Fruit fly (Drosophila melanogaster) whole organism, embryonic: ENCODE measurements around the gene CG13081.

Experiments
- CG10565 ChIP-seq: fragments of 200-800 bp; sonication (Bioruptor generic); optimal IDR thresholded peaks from 3 replicates; lab custom pipeline; 2016; ENCODE audit warnings: missing biosample characterization, mild to moderate bottlenecking, missing genetic modification characterization
- CG11398 ChIP-seq: fragments of 200-800 bp; sonication (Bioruptor generic); optimal IDR thresholded peaks from 2 replicates; lab custom pipeline; 2016; ENCODE audit warnings: missing biosample characterization, missing genetic modification characterization
- CG12769 ChIP-seq: fragments of 200-800 bp; sonication (Bioruptor generic); optimal IDR thresholded peaks from 2 replicates; lab custom pipeline; 2019; ENCODE audit warnings: missing biosample characterization, mild to moderate bottlenecking, missing genetic modification characterization, moderate library complexity
- CG13775 ChIP-seq: fragments of 200-800 bp; sonication (Bioruptor generic); optimal IDR thresholded peaks from 3 replicates; lab custom pipeline; 2017; ENCODE audit warnings: missing biosample characterization, mild to moderate bottlenecking, missing genetic modification characterization
- CG17328 ChIP-seq: fragments of 200-800 bp; sonication (Bioruptor generic); IDR thresholded peaks from 2 replicates; pipeline ENCODE4 v1.3.6; 2022; ENCODE audit warnings: missing biosample characterization, missing genetic modification characterization
- CG18011 ChIP-seq: fragments of 200-800 bp; sonication (Bioruptor generic); optimal IDR thresholded peaks from 2 replicates; lab custom pipeline; 2017; ENCODE audit warnings: missing biosample characterization, missing genetic modification characterization, mild to moderate bottlenecking, moderate library complexity, missing genotype
- CG1832 ChIP-seq: fragments of 200-800 bp; sonication (Bioruptor generic); optimal IDR thresholded peaks from 2 replicates; lab custom pipeline; 2017; ENCODE audit warnings: missing biosample characterization, mild to moderate bottlenecking, missing genetic modification characterization, inconsistent platforms
- CG2678 ChIP-seq: fragments of 200-800 bp; sonication (Bioruptor generic); optimal IDR thresholded peaks from 3 replicates; lab custom pipeline; 2019; ENCODE audit warnings: missing biosample characterization, mild to moderate bottlenecking, missing genetic modification characterization, moderate library complexity
- CG2889 ChIP-seq: fragments of 200-800 bp; sonication (Bioruptor generic); IDR thresholded peaks from 3 replicates; pipeline ENCODE4 v1.3.6; 2022; ENCODE audit warnings: missing biosample characterization, missing genetic modification characterization
- CG3065 ChIP-seq: fragments of 200-800 bp; sonication (Bioruptor generic); optimal IDR thresholded peaks from 2 replicates; lab custom pipeline; 2016; ENCODE audit warnings: missing biosample characterization, missing genetic modification characterization
- CG42726 ChIP-seq: fragments of 200-800 bp; sonication (Bioruptor generic); IDR thresholded peaks from 2 replicates; pipeline ENCODE4 v1.3.6; 2022; ENCODE audit warnings: missing biosample characterization, missing genetic modification characterization; ENCODE audit not compliant: partially characterized antibody
- CG4707 ChIP-seq: fragments of 200-800 bp; sonication (Bioruptor generic); optimal IDR thresholded peaks from 2 replicates; lab custom pipeline; 2018; ENCODE audit warnings: missing biosample characterization, mild to moderate bottlenecking, missing genetic modification characterization, moderate library complexity
- CG6654 ChIP-seq: fragments of 200-800 bp; sonication (Bioruptor generic); optimal IDR thresholded peaks from 2 replicates; lab custom pipeline; 2017; ENCODE audit warnings: missing biosample characterization, mild to moderate bottlenecking, missing genetic modification characterization
- CG8089 ChIP-seq: fragments of 200-800 bp; sonication (Bioruptor generic); optimal IDR thresholded peaks from 3 replicates; lab custom pipeline; 2016; ENCODE audit warnings: missing biosample characterization, missing genetic modification characterization
- CG8478 ChIP-seq: fragments of >200 bp; optimal IDR thresholded peaks from 2 replicates; lab custom pipeline; 2018
- CTCF ChIP-seq: fragments of 200-800 bp; sonication (Bioruptor generic); optimal IDR thresholded peaks from 2 replicates; lab custom pipeline; 2017; ENCODE audit warnings: missing biosample characterization, mild to moderate bottlenecking, missing genetic modification characterization, moderate library complexity
- Dfd ChIP-seq, 2 experiments: fragments of >200 bp; optimal IDR thresholded peaks; 2 replicates each; lab custom pipeline; 2017; ENCODE audit warnings: missing biosample characterization in 2 of 2, missing genetic modification characterization in 2 of 2
- Dll ChIP-seq: fragments of 200-800 bp; sonication (Bioruptor generic); IDR thresholded peaks from 4 replicates; pipeline ENCODE4 v1.3.6; 2022; ENCODE audit warnings: missing biosample characterization, missing genetic modification characterization; ENCODE audit not compliant: partially characterized antibody
- Drgx ChIP-seq: fragments of 200-800 bp; sonication (Bioruptor generic); IDR thresholded peaks from 2 replicates; pipeline ENCODE4 v1.3.6; 2022; ENCODE audit warnings: missing biosample characterization, missing genetic modification characterization
- E2f2 ChIP-seq: fragments of 200-800 bp; sonication (Bioruptor generic); IDR thresholded peaks from 2 replicates; pipeline ENCODE4 v1.3.6; 2022; ENCODE audit warnings: missing biosample characterization, missing genetic modification characterization
- Hand ChIP-seq: fragments of 200-800 bp; sonication (Bioruptor generic); optimal IDR thresholded peaks from 2 replicates; lab custom pipeline; 2017; ENCODE audit warnings: mild to moderate bottlenecking, missing biosample characterization, missing genetic modification reagents, missing genetic modification characterization
- Nf-YA ChIP-seq: fragments of 200-800 bp; sonication (Bioruptor generic); IDR thresholded peaks from 2 replicates; pipeline ENCODE4 v1.3.6; 2022; ENCODE audit warnings: missing biosample characterization, missing genetic modification characterization
- Oaz ChIP-seq: fragments of 200-800 bp; sonication (Bioruptor generic); IDR thresholded peaks from 2 replicates; pipeline ENCODE4 v1.3.6; 2022; ENCODE audit warnings: missing biosample characterization, missing genetic modification characterization
- Optix ChIP-seq: fragments of 200-800 bp; sonication (Bioruptor generic); IDR thresholded peaks from 3 replicates; pipeline ENCODE4 v1.3.6; 2022; ENCODE audit warnings: missing biosample characterization, missing genetic modification characterization
- Pdp1 ChIP-seq, 2 experiments: fragments of 200-800 bp; sonication (Bioruptor generic); optimal IDR thresholded peaks; 3 replicates each; lab custom pipeline; 2016; ENCODE audit warnings: missing biosample characterization in 2 of 2, missing genetic modification characterization in 2 of 2, mild to moderate bottlenecking in 1 of 2, moderate library complexity in 1 of 2
- Six4 ChIP-seq: fragments of 200-800 bp; sonication (Bioruptor generic); optimal IDR thresholded peaks from 2 replicates; lab custom pipeline; 2016; ENCODE audit warnings: missing biosample characterization, missing genetic modification characterization
- ab ChIP-seq: fragments of 200-800 bp; sonication (Bioruptor generic); optimal IDR thresholded peaks from 2 replicates; lab custom pipeline; 2016; ENCODE audit warnings: missing biosample characterization, missing genetic modification characterization
- abd-A ChIP-seq: fragments of 200-800 bp; sonication (Bioruptor generic); optimal IDR thresholded peaks from 3 replicates; lab custom pipeline; 2019; ENCODE audit warnings: missing biosample characterization, mild to moderate bottlenecking, missing genetic modification characterization, moderate library complexity
- aop ChIP-seq: fragments of 200-800 bp; sonication (Bioruptor generic); IDR thresholded peaks from 2 replicates; pipeline ENCODE4 v1.3.6; 2022; ENCODE audit warnings: missing biosample characterization, missing genetic modification characterization
- bigmax ChIP-seq: fragments of 200-800 bp; sonication (Bioruptor generic); optimal IDR thresholded peaks from 2 replicates; lab custom pipeline; 2018; ENCODE audit warnings: missing biosample characterization, mild to moderate bottlenecking, missing genetic modification characterization
- btn ChIP-seq: fragments of 200-800 bp; sonication (Bioruptor generic); optimal IDR thresholded peaks from 2 replicates; lab custom pipeline; 2016; ENCODE audit warnings: missing biosample characterization, missing genetic modification characterization
- chif ChIP-seq, 2 experiments: fragments of 200-800 bp; sonication (Bioruptor generic); optimal IDR thresholded peaks; 3 replicates each; lab custom pipeline; 2016; ENCODE audit warnings: missing biosample characterization in 2 of 2, missing genetic modification characterization in 2 of 2
- cwo ChIP-seq: fragments of 200-800 bp; sonication (Bioruptor generic); optimal IDR thresholded peaks from 3 replicates; lab custom pipeline; 2017; ENCODE audit warnings: missing biosample characterization, missing genetic modification characterization, mild to moderate bottlenecking, moderate library complexity, missing genetic modification reagents
- dmrt99B ChIP-seq: fragments of 200-800 bp; sonication (Bioruptor generic); optimal IDR thresholded peaks from 2 replicates; lab custom pipeline; 2018; ENCODE audit warnings: missing biosample characterization, mild to moderate bottlenecking, missing genetic modification characterization, moderate library complexity
- gfzf ChIP-seq: fragments of 200-800 bp; sonication (Bioruptor generic); optimal IDR thresholded peaks from 2 replicates; lab custom pipeline; 2016; ENCODE audit warnings: missing biosample characterization, mild to moderate bottlenecking, missing genetic modification characterization, moderate library complexity
- hb ChIP-seq: fragments of 200-800 bp; sonication (Bioruptor generic); IDR thresholded peaks from 3 replicates; pipeline ENCODE4 v1.3.6; 2022; ENCODE audit warnings: missing biosample characterization, missing genetic modification characterization; ENCODE audit not compliant: partially characterized antibody
- hbn ChIP-seq: fragments of 200-800 bp; sonication (Bioruptor generic); IDR thresholded peaks from 2 replicates; pipeline ENCODE4 v1.3.6; 2022; ENCODE audit warnings: missing biosample characterization, missing genetic modification characterization; ENCODE audit not compliant: partially characterized antibody
- nmo ChIP-seq: fragments of 200-800 bp; sonication (Bioruptor generic); optimal IDR thresholded peaks from 2 replicates; lab custom pipeline; 2018; ENCODE audit warnings: missing biosample characterization, mild to moderate bottlenecking, missing genetic modification characterization, moderate library complexity
- nom ChIP-seq: fragments of 200-800 bp; sonication (Bioruptor generic); optimal IDR thresholded peaks from 2 replicates; lab custom pipeline; 2017; ENCODE audit warnings: missing biosample characterization, missing genetic modification characterization, mild to moderate bottlenecking, moderate library complexity, missing genetic modification reagents
- oc ChIP-seq: fragments of 200-800 bp; sonication (Bioruptor generic); optimal IDR thresholded peaks from 2 replicates; lab custom pipeline; 2018; ENCODE audit warnings: missing biosample characterization, mild to moderate bottlenecking, missing genetic modification characterization, moderate library complexity
- pan ChIP-seq, 4 experiments: fragments of >200 bp in 3 of 4; fragments of 200-800 bp in 1 of 4; sonication (Bioruptor generic) in 1 of 4; optimal IDR thresholded peaks in 3 of 4; IDR thresholded peaks in 1 of 4; 2 replicates each; pipeline versions ENCODE4 v1.3.6 to Lab custom; 2017 to 2022; ENCODE audit warnings: missing biosample characterization in 2 of 4, missing genetic modification characterization in 2 of 4, mixed read lengths in 1 of 4
- peb ChIP-seq: fragments of 200-800 bp; sonication (Bioruptor generic); IDR thresholded peaks from 2 replicates; pipeline ENCODE4 v1.3.6; 2022; ENCODE audit warnings: missing biosample characterization, missing genetic modification characterization
- pho ChIP-seq: fragments of 200-800 bp; sonication (Bioruptor generic); optimal IDR thresholded peaks from 2 replicates; lab custom pipeline; 2016; ENCODE audit warnings: missing biosample characterization, missing genetic modification characterization
- rib ChIP-seq: fragments of 200-800 bp; sonication (Bioruptor generic); IDR thresholded peaks from 2 replicates; pipeline ENCODE4 v1.3.6; 2022; ENCODE audit warnings: missing biosample characterization, missing genetic modification characterization
- row ChIP-seq: fragments of 200-800 bp; sonication (Bioruptor generic); IDR thresholded peaks from 3 replicates; pipeline ENCODE4 v1.3.6; 2022; ENCODE audit warnings: missing biosample characterization, missing genetic modification characterization
- sna ChIP-seq: fragments of 200-800 bp; sonication (Bioruptor generic); IDR thresholded peaks from 2 replicates; pipeline ENCODE4 v1.3.6; 2022; ENCODE audit warnings: missing biosample characterization, missing genetic modification characterization; ENCODE audit not compliant: partially characterized antibody
- unc-4 ChIP-seq: fragments of 200-800 bp; sonication (Bioruptor generic); IDR thresholded peaks from 2 replicates; pipeline ENCODE4 v1.3.6; 2022; ENCODE audit warnings: missing biosample characterization, missing genetic modification characterization; ENCODE audit not compliant: partially characterized antibody
- vnd ChIP-seq: fragments of 200-800 bp; sonication (Bioruptor generic); IDR thresholded peaks from 3 replicates; pipeline ENCODE4 v1.3.6; 2022; ENCODE audit warnings: missing biosample characterization, missing genetic modification characterization; ENCODE audit not compliant: partially characterized antibody
- vvl ChIP-seq: fragments of 200-800 bp; sonication (Bioruptor generic); IDR thresholded peaks from 2 replicates; pipeline ENCODE4 v1.3.6; 2022; ENCODE audit warnings: missing biosample characterization, missing genetic modification characterization
- wek ChIP-seq: fragments of 200-800 bp; sonication (Bioruptor generic); optimal IDR thresholded peaks from 3 replicates; lab custom pipeline; 2018; ENCODE audit warnings: missing biosample characterization, mild to moderate bottlenecking, missing genetic modification characterization, moderate library complexity

The CG13081 gene

DNA sequence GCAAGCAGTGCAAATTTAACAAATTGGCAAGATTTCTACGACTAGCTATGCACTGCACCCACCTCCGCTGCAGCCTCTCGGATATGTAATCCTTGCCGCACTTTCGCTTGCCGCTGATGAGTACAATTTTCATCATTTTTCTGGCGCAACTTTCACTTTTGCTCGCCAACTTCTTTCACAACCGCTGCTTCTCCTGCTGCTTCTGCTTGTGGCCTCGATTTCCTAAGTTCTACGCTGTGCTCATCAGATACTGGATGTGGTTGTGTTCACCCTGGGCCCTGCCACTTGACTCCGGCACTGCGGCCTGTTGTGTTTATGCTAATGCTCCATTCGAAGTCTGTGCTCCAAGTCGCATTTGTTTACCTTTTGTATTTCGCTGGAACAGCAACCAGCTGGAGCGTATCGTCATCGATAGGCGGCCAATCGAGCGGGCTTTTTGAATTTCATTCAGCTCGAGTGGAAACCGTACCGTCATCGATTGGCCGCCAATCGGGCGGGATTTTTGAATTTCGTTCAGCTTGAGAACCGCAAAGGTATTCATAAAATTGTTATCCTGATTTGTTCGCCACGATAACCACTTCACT is 39.7 kb downstream of the CG13081 start, which contains the start of gene Pmvk (continued):
- no peak for TF ChIP-seq Drgx (GFP tag; lab: Robert Waterston, UW)
- TF ChIP-seq CG3065, result no peak
- TF ChIP-seq CG8089, result no peak
- TF ChIP-seq E2f2 (GFP tag; lab: Robert Waterston, UW), result peak; percentile 100
- TF ChIP-seq wek (GFP tag; lab: Kevin White, UChicago), result no peak
- no peak for TF ChIP-seq pan (optimal IDR thresholded peaks at IDR 0.05; lab: Kevin White, UChicago)
- TF ChIP-seq pan (GFP tag; optimal IDR thresholded peaks at IDR 0.05 in 1 of 2, IDR thresholded peaks at IDR 0.05 in 1 of 2), result no peak
- no peak for TF ChIP-seq CG2889 (GFP tag; lab: Robert Waterston, UW)
- no peak for TF ChIP-seq CG11398 (GFP tag; lab: Kevin White, UChicago)
- TF ChIP-seq abd-A (tag; lab: Kevin White, UChicago), result no peak
- TF ChIP-seq CG42726 (GFP tag; lab: Robert Waterston, UW), result peak; percentile 43; the same call in 1 of the 2 replicates
- no peak for TF ChIP-seq bigmax (GFP tag; lab: Kevin White, UChicago)
- TF ChIP-seq sna (GFP tag; lab: Robert Waterston, UW), result peak; percentile 83
- TF ChIP-seq Optix (GFP tag; lab: Robert Waterston, UW), result no peak
- no peak for TF ChIP-seq oc (tag; lab: Kevin White, UChicago)
- TF ChIP-seq hbn (GFP tag; lab: Robert Waterston, UW), result peak; percentile 72
- TF ChIP-seq nom, result no peak
- peak; percentile 91 for TF ChIP-seq vnd (GFP tag; lab: Robert Waterston, UW)
- no peak for TF ChIP-seq gfzf
- TF ChIP-seq Dfd (GFP tag; optimal IDR thresholded peaks at IDR 0.05; lab: Kevin White, UChicago), result no peak
- TF ChIP-seq peb (GFP tag; lab: Robert Waterston, UW), result no peak
- TF ChIP-seq CG6654 (GFP tag; lab: Kevin White, UChicago), result no peak
- TF ChIP-seq vvl, result peak; percentile 52; the same call in 1 of the 2 replicates
- no peak for TF ChIP-seq ab
- TF ChIP-seq btn, result no peak
- no peak for TF ChIP-seq aop (GFP tag; lab: Robert Waterston, UW)
- TF ChIP-seq chif (GFP tag; optimal IDR thresholded peaks at IDR 0.05; lab: Kevin White, UChicago), result no peak
- TF ChIP-seq nmo, result no peak
- TF ChIP-seq CG1832 (GFP tag; lab: Kevin White, UChicago), result no peak
- no peak for TF ChIP-seq Six4 (GFP tag; lab: Kevin White, UChicago)
- TF ChIP-seq CG8478, result no peak
- no peak for TF ChIP-seq CTCF (GFP tag; lab: Kevin White, UChicago)
- TF ChIP-seq CG2678 (tag; lab: Kevin White, UChicago), result no peak
- TF ChIP-seq cwo, result no peak
- no peak for TF ChIP-seq Pdp1 (GFP tag; optimal IDR thresholded peaks at IDR 0.05; lab: Kevin White, UChicago)
- no peak for TF ChIP-seq CG13775 (GFP tag; lab: Kevin White, UChicago)
- TF ChIP-seq pho (GFP tag; lab: Kevin White, UChicago), result no peak
- TF ChIP-seq unc-4, result peak; percentile 67
- TF ChIP-seq Oaz (GFP tag; lab: Robert Waterston, UW), result no peak
- no peak for TF ChIP-seq dmrt99B
- TF ChIP-seq CG17328 (GFP tag; lab: Robert Waterston, UW), result no peak
- no peak for TF ChIP-seq CG10565 (GFP tag; lab: Kevin White, UChicago)
- peak; percentile 85; the same call in 2 of the 3 replicates for TF ChIP-seq hb (GFP tag; lab: Robert Waterston, UW)
- TF ChIP-seq Dll, result peak; percentile 73
- no peak for TF ChIP-seq CG12769 (tag; lab: Kevin White, UChicago)
- TF ChIP-seq Hand, result no peak
- TF ChIP-seq Nf-YA (GFP tag; lab: Robert Waterston, UW), result no peak
- TF ChIP-seq rib, result no peak
- no peak for TF ChIP-seq CG18011 (GFP tag; lab: Kevin White, UChicago)
- no peak for TF ChIP-seq CG4707 (GFP tag; lab: Kevin White, UChicago)
- TF ChIP-seq row (GFP tag; lab: Robert Waterston, UW), result no peak
